Worm (Caenorhabditis elegans): ENCODE results near the gene Y52E8A.1.

- TF ChIP-seq dao-5 (tag; optimal IDR thresholded peaks at IDR 0.05) = no peak
- no peak for TF ChIP-seq him-1 (tag; optimal IDR thresholded peaks at IDR 0.05)
- TF ChIP-seq W03F9.2 (tag; optimal IDR thresholded peaks at IDR 0.05) = no peak
These were observed 36.9 kb downstream of the Y52E8A.1 start, which contains the start of gene lat-2 for ce11 chrII:4358765-4359164.
